Worm (Caenorhabditis elegans): ENCODE measurements around the gene srj-1.

DNA sequence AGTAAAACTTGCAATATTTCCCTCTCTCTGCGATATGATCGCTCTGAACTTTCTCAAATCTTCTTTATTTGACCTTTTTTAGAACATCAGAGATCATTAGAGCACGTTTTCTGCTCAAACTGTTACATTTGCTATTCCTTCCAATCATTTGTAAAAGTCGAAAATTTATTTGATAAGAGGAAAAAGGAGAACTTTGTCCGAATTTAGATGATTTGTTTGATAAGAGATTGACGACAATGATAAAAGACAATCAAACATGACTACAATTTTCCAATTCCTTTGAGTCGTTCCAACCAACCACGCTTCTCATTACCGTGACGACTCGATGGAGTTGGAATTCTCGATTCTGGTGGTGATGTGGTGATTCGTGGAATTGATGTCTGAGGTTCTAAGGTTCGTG, 47.3 kb downstream of the srj-1 start:
- no peak for TF ChIP-seq nhr-237 (tag; optimal IDR thresholded peaks at IDR 0.05)
- TF ChIP-seq eor-1 (tag; optimal IDR thresholded peaks at IDR 0.05): no peak
- no peak for TF ChIP-seq ceh-16 (tag; optimal IDR thresholded peaks at IDR 0.05)
- no peak for TF ChIP-seq elt-3 (tag; optimal IDR thresholded peaks at IDR 0.05)
- TF ChIP-seq pha-4 (tag; optimal IDR thresholded peaks at IDR 0.05): peak; percentile 44
- no peak for TF ChIP-seq nhr-11 (tag; optimal IDR thresholded peaks at IDR 0.05)
- peak; percentile 90 for TF ChIP-seq pqm-1 (tag; optimal IDR thresholded peaks at IDR 0.05)
- no peak for TF ChIP-seq ama-1 (optimal IDR thresholded peaks at IDR 0.05)
- TF ChIP-seq fkh-2 (tag; optimal IDR thresholded peaks at IDR 0.05): no peak
- TF ChIP-seq nhr-25 (tag; optimal IDR thresholded peaks at IDR 0.05): no peak
- no peak for TF ChIP-seq ceh-9 (tag; optimal IDR thresholded peaks at IDR 0.05)
